Fruit fly (Drosophila melanogaster): ENCODE data around the gene Fad2.
A peak's percentile ranks its signal among the peaks of the same experiment; 100 is the strongest.

Gene Fad2

DNA sequence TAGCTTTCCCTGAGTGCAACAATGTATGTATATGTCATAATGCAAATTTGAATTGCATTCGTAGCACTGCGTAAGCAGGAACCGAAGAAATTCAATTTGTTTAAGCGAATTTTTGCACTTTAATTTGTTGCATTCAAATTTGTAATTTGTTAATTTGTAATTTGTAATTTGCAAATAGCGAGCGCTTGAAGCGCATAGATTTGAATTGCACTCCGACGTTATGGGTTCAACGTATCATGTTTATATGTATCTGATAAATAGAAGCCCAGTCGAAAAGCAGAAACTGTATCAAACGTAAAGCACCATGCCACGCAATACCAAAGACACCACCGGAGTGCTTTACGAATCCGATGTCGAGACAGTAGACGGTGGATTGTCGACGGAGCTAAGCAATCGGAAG is at the start of gene Fad2:
TSS of gene Fad2 (plus strand) at position 301 of the 400 bp plus-strand sequence.
- TF ChIP-seq lola (GFP tag; optimal IDR thresholded peaks at IDR 0.05): no peak
- no peak for TF ChIP-seq GATAd (GFP tag; optimal IDR thresholded peaks at IDR 0.05)
- no peak for TF ChIP-seq Hr83 (GFP tag; optimal IDR thresholded peaks at IDR 0.05; ENCODE audit: poor library complexity, severe bottlenecking)
- TF ChIP-seq sage (GFP tag; optimal IDR thresholded peaks at IDR 0.05): no peak
- no peak for TF ChIP-seq psq (GFP tag; optimal IDR thresholded peaks at IDR 0.05)
- TF ChIP-seq Vsx2 (GFP tag; optimal IDR thresholded peaks at IDR 0.05; ENCODE audit: partially characterized antibody): no peak
- no peak for TF ChIP-seq HLH106 (tag; optimal IDR thresholded peaks at IDR 0.05)
- no peak for TF ChIP-seq Hnf4 (GFP tag; optimal IDR thresholded peaks at IDR 0.05)
- TF ChIP-seq h (GFP tag; optimal IDR thresholded peaks at IDR 0.05): no peak

DNA sequence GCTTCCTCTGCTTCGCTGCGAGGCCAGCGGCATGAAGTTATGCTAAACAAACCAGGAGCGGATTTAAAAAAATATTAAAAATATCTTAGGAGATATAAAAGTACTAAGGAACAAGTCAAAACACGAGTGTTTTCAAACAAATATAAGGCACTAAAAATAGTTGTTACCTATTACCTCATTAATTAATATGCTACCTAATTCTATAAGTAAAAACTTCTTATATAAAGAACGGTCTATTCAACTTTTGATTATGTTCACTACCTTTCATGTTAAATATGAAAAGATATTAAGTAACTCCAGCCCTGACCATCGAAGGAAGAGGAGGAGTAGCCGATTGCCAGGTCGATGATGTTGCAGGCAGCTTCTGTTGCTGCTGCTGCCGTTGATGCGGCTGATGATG is 46.9 kb upstream of the Fad2 start:
- peak; percentile 83 for TF ChIP-seq br (GFP tag; optimal IDR thresholded peaks at IDR 0.05)
- TF ChIP-seq woc (GFP tag; optimal IDR thresholded peaks at IDR 0.05): peak; percentile 75
- no peak for TF ChIP-seq Vsx2 (GFP tag; optimal IDR thresholded peaks at IDR 0.05; ENCODE audit: partially characterized antibody)
- TF ChIP-seq Myc (optimal IDR thresholded peaks at IDR 0.05): no peak
- peak; percentile 89 for TF ChIP-seq ey (GFP tag; optimal IDR thresholded peaks at IDR 0.05)
- TF ChIP-seq usp (GFP tag; optimal IDR thresholded peaks at IDR 0.05): no peak
- no peak for TF ChIP-seq CG32264 (GFP tag; optimal IDR thresholded peaks at IDR 0.05)
- TF ChIP-seq Sp1 (GFP tag; optimal IDR thresholded peaks at IDR 0.05): peak; percentile 95
- peak; percentile 85 for TF ChIP-seq rgr (GFP tag; optimal IDR thresholded peaks at IDR 0.05)
- TF ChIP-seq tai (GFP tag; optimal IDR thresholded peaks at IDR 0.05): peak; percentile 72
- no peak for TF ChIP-seq dl (GFP tag; optimal IDR thresholded peaks at IDR 0.05; ENCODE audit: insufficient read depth in 1 of 2, partially characterized antibody in 2 of 2)
- TF ChIP-seq Jra (GFP tag; optimal IDR thresholded peaks at IDR 0.05): peak; percentile 41
- peak; percentile 85 for TF ChIP-seq dmrt93B (GFP tag; optimal IDR thresholded peaks at IDR 0.05)
- TF ChIP-seq dsf (GFP tag; optimal IDR thresholded peaks at IDR 0.05; ENCODE audit: borderline replicate concordance): peak; percentile 53
- peak; percentile 65 for TF ChIP-seq Hnf4 (GFP tag; optimal IDR thresholded peaks at IDR 0.05)
- TF ChIP-seq Hr83 (GFP tag; optimal IDR thresholded peaks at IDR 0.05; ENCODE audit: poor library complexity, severe bottlenecking): no peak
- TF ChIP-seq fru (GFP tag; optimal IDR thresholded peaks at IDR 0.05): peak; percentile 89
- no peak for TF ChIP-seq lola (GFP tag; optimal IDR thresholded peaks at IDR 0.05)
- TF ChIP-seq Dif (GFP tag; optimal IDR thresholded peaks at IDR 0.05; ENCODE audit: partially characterized antibody): no peak
- peak; percentile 69 for TF ChIP-seq brk (GFP tag; optimal IDR thresholded peaks at IDR 0.05)
- TF ChIP-seq sv (GFP tag; optimal IDR thresholded peaks at IDR 0.05): no peak
- TF ChIP-seq CG9705 (GFP tag; optimal IDR thresholded peaks at IDR 0.05): peak; percentile 91
- peak; percentile 70 for TF ChIP-seq sage (GFP tag; optimal IDR thresholded peaks at IDR 0.05)
- TF ChIP-seq Hr78 (GFP tag; optimal IDR thresholded peaks at IDR 0.05): no peak
- no peak for TF ChIP-seq jim (GFP tag; optimal IDR thresholded peaks at IDR 0.05)
- TF ChIP-seq h (GFP tag; optimal IDR thresholded peaks at IDR 0.05): peak; percentile 92
- TF ChIP-seq N (GFP tag; optimal IDR thresholded peaks at IDR 0.05): no peak
- TF ChIP-seq Dfd (GFP tag; optimal IDR thresholded peaks at IDR 0.05): no peak
- no peak for TF ChIP-seq Rel (GFP tag; optimal IDR thresholded peaks at IDR 0.05)
- TF ChIP-seq Rel (tag; optimal IDR thresholded peaks at IDR 0.05): peak; percentile 74
- peak; percentile 96 for TF ChIP-seq HLH106 (tag; optimal IDR thresholded peaks at IDR 0.05)
- no peak for TF ChIP-seq Abd-B (GFP tag; optimal IDR thresholded peaks at IDR 0.05)
- peak; percentile 12 for TF ChIP-seq CrebA (GFP tag; optimal IDR thresholded peaks at IDR 0.05; ENCODE audit: borderline replicate concordance)
- TF ChIP-seq Mio (GFP tag; optimal IDR thresholded peaks at IDR 0.05): no peak
- peak; percentile 89 for TF ChIP-seq OdsH (GFP tag; optimal IDR thresholded peaks at IDR 0.05)
- peak in 1 of 2 experiments; percentile 91 for TF ChIP-seq foxo (GFP tag; optimal IDR thresholded peaks at IDR 0.05)
- peak; percentile 90 for TF ChIP-seq psq (GFP tag; optimal IDR thresholded peaks at IDR 0.05)
- TF ChIP-seq GATAd (GFP tag; optimal IDR thresholded peaks at IDR 0.05): no peak
- TF ChIP-seq pan (optimal IDR thresholded peaks at IDR 0.05): no peak

DNA sequence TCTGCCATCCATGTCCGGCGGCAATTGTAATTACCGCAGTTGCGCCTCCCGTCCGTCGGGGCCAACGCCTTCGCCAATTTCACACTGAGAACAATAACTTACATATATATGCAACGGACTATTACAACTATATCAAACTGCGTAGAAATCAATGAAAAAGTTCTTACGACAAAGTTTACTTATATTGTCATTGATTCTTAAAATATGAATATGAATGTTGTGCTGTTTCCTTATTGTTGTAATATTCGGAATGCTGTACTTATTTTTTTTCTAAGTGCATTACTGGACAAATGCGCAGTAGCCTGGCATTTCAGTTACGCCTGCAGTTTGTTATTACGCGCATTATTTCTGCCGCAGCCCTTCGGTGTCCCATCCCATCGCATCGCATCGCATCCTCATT is 45.9 kb upstream of the Fad2 start:
- TF ChIP-seq woc (GFP tag; optimal IDR thresholded peaks at IDR 0.05) (peak; percentile 55), h (GFP tag; optimal IDR thresholded peaks at IDR 0.05) (peak; percentile 78), jim (GFP tag; optimal IDR thresholded peaks at IDR 0.05) (no peak), usp (GFP tag; optimal IDR thresholded peaks at IDR 0.05) (no peak), Sp1 (GFP tag; optimal IDR thresholded peaks at IDR 0.05) (peak; percentile 78), ey (GFP tag; optimal IDR thresholded peaks at IDR 0.05) (peak; percentile 75), sv (GFP tag; optimal IDR thresholded peaks at IDR 0.05) (no peak), Dfd (GFP tag; optimal IDR thresholded peaks at IDR 0.05) (no peak), CG32264 (GFP tag; optimal IDR thresholded peaks at IDR 0.05) (no peak), Vsx2 (GFP tag; optimal IDR thresholded peaks at IDR 0.05; ENCODE audit: partially characterized antibody) (no peak), Myc (optimal IDR thresholded peaks at IDR 0.05) (no peak), CrebA (GFP tag; optimal IDR thresholded peaks at IDR 0.05; ENCODE audit: borderline replicate concordance) (no peak), fru (GFP tag; optimal IDR thresholded peaks at IDR 0.05) (peak; percentile 85), rgr (GFP tag; optimal IDR thresholded peaks at IDR 0.05) (peak; percentile 71), lola (GFP tag; optimal IDR thresholded peaks at IDR 0.05) (no peak), Abd-B (GFP tag; optimal IDR thresholded peaks at IDR 0.05) (no peak), tai (GFP tag; optimal IDR thresholded peaks at IDR 0.05) (no peak), OdsH (GFP tag; optimal IDR thresholded peaks at IDR 0.05) (peak; percentile 72), foxo (GFP tag; optimal IDR thresholded peaks at IDR 0.05) (peak in 1 of 2 experiments; percentile 78), Hr83 (GFP tag; optimal IDR thresholded peaks at IDR 0.05; ENCODE audit: poor library complexity, severe bottlenecking) (no peak), Hr78 (GFP tag; optimal IDR thresholded peaks at IDR 0.05) (no peak), dl (GFP tag; optimal IDR thresholded peaks at IDR 0.05; ENCODE audit: insufficient read depth in 1 of 2, partially characterized antibody in 2 of 2) (no peak), CG9705 (GFP tag; optimal IDR thresholded peaks at IDR 0.05) (peak; percentile 69), dsf (GFP tag; optimal IDR thresholded peaks at IDR 0.05; ENCODE audit: borderline replicate concordance) (no peak), N (GFP tag; optimal IDR thresholded peaks at IDR 0.05) (no peak), psq (GFP tag; optimal IDR thresholded peaks at IDR 0.05) (peak; percentile 74), dmrt93B (GFP tag; optimal IDR thresholded peaks at IDR 0.05) (peak; percentile 62), brk (GFP tag; optimal IDR thresholded peaks at IDR 0.05) (peak; percentile 57), br (GFP tag; optimal IDR thresholded peaks at IDR 0.05) (peak; percentile 73), HLH106 (tag; optimal IDR thresholded peaks at IDR 0.05) (peak; percentile 83), Dif (GFP tag; optimal IDR thresholded peaks at IDR 0.05; ENCODE audit: partially characterized antibody) (no peak), pan (optimal IDR thresholded peaks at IDR 0.05) (no peak), Mio (GFP tag; optimal IDR thresholded peaks at IDR 0.05) (no peak), Hnf4 (GFP tag; optimal IDR thresholded peaks at IDR 0.05) (peak; percentile 57), Jra (GFP tag; optimal IDR thresholded peaks at IDR 0.05) (peak; percentile 41), sage (GFP tag; optimal IDR thresholded peaks at IDR 0.05) (peak; percentile 64)

Measured in whole organism, wandering third instar larva.